Worm (Caenorhabditis elegans) whole organism, late embryonic: ENCODE measurements around the gene best-6.

Experiments
- K02D7.2 ChIP-seq: sonication (generic microtip); optimal IDR thresholded peaks from 2 replicates; lab custom pipeline; 2017; ENCODE audit warnings: mild to moderate bottlenecking, missing genetic modification characterization, missing compliant biosample characterization
- K09A11.1 ChIP-seq: sonication (generic microtip); optimal IDR thresholded peaks from 2 replicates; lab custom pipeline; 2017; ENCODE audit warnings: antibody characterized with exemption, mild to moderate bottlenecking, missing genetic modification characterization, missing compliant biosample characterization; ENCODE audit not compliant: insufficient read depth
- Y22D7AL.16 ChIP-seq: sonication (generic microtip); optimal IDR thresholded peaks from 2 replicates; lab custom pipeline; 2016; ENCODE audit warnings: missing genetic modification characterization, missing compliant biosample characterization
- ahr-1 ChIP-seq: sonication (generic microtip); optimal IDR thresholded peaks from 2 replicates; lab custom pipeline; 2016; ENCODE audit warnings: missing genetic modification characterization, missing compliant biosample characterization
- ceh-18 ChIP-seq: sonication (generic microtip); optimal IDR thresholded peaks from 2 replicates; lab custom pipeline; 2016; ENCODE audit warnings: missing genetic modification characterization, missing compliant biosample characterization
- ceh-19 ChIP-seq: fragments of 200-800 bp; sonication (Bioruptor generic); optimal IDR thresholded peaks from 2 replicates; lab custom pipeline; 2018; ENCODE audit warnings: mild to moderate bottlenecking, missing genetic modification characterization, missing compliant biosample characterization
- ceh-2 ChIP-seq: sonication (generic microtip); optimal IDR thresholded peaks from 2 replicates; lab custom pipeline; 2016; ENCODE audit warnings: missing genotype, missing genetic modification characterization, missing compliant biosample characterization
- ceh-22 ChIP-seq: sonication (generic microtip); optimal IDR thresholded peaks from 2 replicates; lab custom pipeline; 2017; ENCODE audit warnings: missing biosample characterization, missing genetic modification characterization
- ceh-31 ChIP-seq: sonication (generic microtip); optimal IDR thresholded peaks from 2 replicates; lab custom pipeline; 2016; ENCODE audit warnings: missing genetic modification characterization, missing compliant biosample characterization
- ceh-34 ChIP-seq: sonication (generic microtip); optimal IDR thresholded peaks from 2 replicates; lab custom pipeline; 2016; ENCODE audit warnings: mild to moderate bottlenecking, missing genetic modification characterization, missing compliant biosample characterization
- ceh-45 ChIP-seq: fragments of 200-800 bp; sonication (Bioruptor generic); IDR thresholded peaks from 2 replicates; pipeline ENCODE4 v1.3.6; 2022; ENCODE audit warnings: missing genetic modification reagents, missing genetic modification characterization, missing compliant biosample characterization
- dmd-4 ChIP-seq: sonication (generic microtip); optimal IDR thresholded peaks from 2 replicates; lab custom pipeline; 2016; ENCODE audit warnings: borderline replicate concordance, missing genetic modification characterization, missing compliant biosample characterization
- dve-1 ChIP-seq: sonication (generic microtip); optimal IDR thresholded peaks from 2 replicates; lab custom pipeline; 2017; ENCODE audit warnings: antibody characterized with exemption, mild to moderate bottlenecking, missing genetic modification characterization, missing compliant biosample characterization
- ets-4 ChIP-seq: sonication (generic microtip); optimal IDR thresholded peaks from 2 replicates; lab custom pipeline; 2016; ENCODE audit warnings: missing genetic modification characterization, missing compliant biosample characterization
- eyg-1 ChIP-seq: sonication (generic microtip); optimal IDR thresholded peaks from 2 replicates; lab custom pipeline; 2016; ENCODE audit warnings: missing genotype, missing genetic modification characterization, missing compliant biosample characterization
- fax-1 ChIP-seq: sonication (generic microtip); optimal IDR thresholded peaks from 2 replicates; lab custom pipeline; 2016; ENCODE audit warnings: missing genotype, missing genetic modification characterization, missing compliant biosample characterization
- gmeb-2 ChIP-seq: sonication (generic microtip); optimal IDR thresholded peaks from 2 replicates; lab custom pipeline; 2016; ENCODE audit warnings: missing genetic modification characterization, inconsistent platforms, missing compliant biosample characterization
- hlh-13 ChIP-seq: fragments of 200-800 bp; sonication (Bioruptor generic); optimal IDR thresholded peaks from 2 replicates; lab custom pipeline; 2018; ENCODE audit warnings: mild to moderate bottlenecking, missing genetic modification characterization, missing compliant biosample characterization
- hlh-6 ChIP-seq: sonication (generic microtip); optimal IDR thresholded peaks from 2 replicates; lab custom pipeline; 2016; ENCODE audit warnings: missing genotype, missing genetic modification characterization, missing compliant biosample characterization
- lim-6 ChIP-seq: sonication (generic microtip); optimal IDR thresholded peaks from 2 replicates; lab custom pipeline; 2016; ENCODE audit warnings: missing genetic modification characterization, missing compliant biosample characterization
- lin-11 ChIP-seq: fragments of 200-800 bp; sonication (Bioruptor generic); optimal IDR thresholded peaks from 2 replicates; lab custom pipeline; 2018; ENCODE audit warnings: mild to moderate bottlenecking, missing genetic modification characterization, missing compliant biosample characterization
- nfya-1 ChIP-seq: sonication (generic microtip); optimal IDR thresholded peaks from 2 replicates; lab custom pipeline; 2017; ENCODE audit warnings: missing genetic modification characterization, mild to moderate bottlenecking, missing compliant biosample characterization, antibody characterized with exemption, moderate library complexity
- nhr-232 ChIP-seq: sonication (generic microtip); optimal IDR thresholded peaks from 2 replicates; lab custom pipeline; 2016; ENCODE audit warnings: missing genetic modification characterization, missing compliant biosample characterization
- npax-4 ChIP-seq: sonication (generic microtip); optimal IDR thresholded peaks from 2 replicates; lab custom pipeline; 2016; ENCODE audit warnings: missing genetic modification characterization, missing compliant biosample characterization
- pat-9 ChIP-seq: fragments of 200-800 bp; sonication (Bioruptor generic); optimal IDR thresholded peaks from 2 replicates; lab custom pipeline; 2018; ENCODE audit warnings: mild to moderate bottlenecking, missing genetic modification characterization, moderate library complexity, missing compliant biosample characterization
- pax-1 ChIP-seq: fragments of 150-350 bp; optimal IDR thresholded peaks from 2 replicates; lab custom pipeline; 2014; ENCODE audit warnings: missing biosample characterization, missing genetic modification characterization
- pqm-1 ChIP-seq: sonication (generic microtip); optimal IDR thresholded peaks from 2 replicates; lab custom pipeline; 2016; ENCODE audit warnings: missing genetic modification characterization, missing compliant biosample characterization
- pros-1 ChIP-seq: fragments of 150-350 bp; optimal IDR thresholded peaks from 2 replicates; lab custom pipeline; 2014; ENCODE audit warnings: missing biosample characterization, missing genetic modification reagents, missing genetic modification characterization
- ref-2 ChIP-seq: sonication (generic microtip); optimal IDR thresholded peaks from 2 replicates; lab custom pipeline; 2016; ENCODE audit warnings: missing genetic modification characterization, missing compliant biosample characterization
- rnt-1 ChIP-seq: sonication (generic microtip); optimal IDR thresholded peaks from 2 replicates; lab custom pipeline; 2016; ENCODE audit warnings: missing genetic modification characterization, missing compliant biosample characterization
- sdc-2 ChIP-seq: sonication (generic microtip); optimal IDR thresholded peaks from 2 replicates; lab custom pipeline; 2016; ENCODE audit warnings: missing genotype, missing genetic modification characterization, missing compliant biosample characterization
- sox-2 ChIP-seq: fragments of 200-800 bp; sonication (Bioruptor generic); IDR thresholded peaks from 2 replicates; pipeline ENCODE4 v1.3.6; 2022; ENCODE audit warnings: missing genetic modification reagents, missing genetic modification characterization, missing compliant biosample characterization
- sox-4 ChIP-seq: sonication (generic microtip); optimal IDR thresholded peaks from 2 replicates; lab custom pipeline; 2017; ENCODE audit warnings: mild to moderate bottlenecking, missing genetic modification characterization, inconsistent platforms, missing compliant biosample characterization
- syd-9 ChIP-seq: sonication (generic microtip); optimal IDR thresholded peaks from 2 replicates; lab custom pipeline; 2016; ENCODE audit warnings: mild to moderate bottlenecking, missing genetic modification characterization, moderate library complexity, missing compliant biosample characterization
- tbx-2 ChIP-seq: sonication (generic microtip); optimal IDR thresholded peaks from 2 replicates; lab custom pipeline; 2016; ENCODE audit warnings: missing genetic modification characterization, missing compliant biosample characterization
- tbx-7 ChIP-seq: sonication (generic microtip); optimal IDR thresholded peaks from 2 replicates; lab custom pipeline; 2016; ENCODE audit warnings: missing genotype, missing genetic modification characterization, missing compliant biosample characterization
- unc-55 ChIP-seq: sonication (generic microtip); optimal IDR thresholded peaks from 2 replicates; lab custom pipeline; 2017; ENCODE audit warnings: missing biosample characterization, missing genetic modification reagents, missing genetic modification characterization
- unc-86 ChIP-seq: sonication (generic microtip); optimal IDR thresholded peaks from 2 replicates; lab custom pipeline; 2016; ENCODE audit warnings: missing genetic modification characterization, missing compliant biosample characterization
- zip-5 ChIP-seq: sonication (generic microtip); optimal IDR thresholded peaks from 2 replicates; lab custom pipeline; 2016; ENCODE audit warnings: missing genetic modification characterization, missing compliant biosample characterization
- ztf-16 ChIP-seq: sonication (generic microtip); optimal IDR thresholded peaks from 2 replicates; lab custom pipeline; 2017; ENCODE audit warnings: missing genetic modification characterization, missing compliant biosample characterization

The best-6 gene

ce11 chrIV:5008378-5008777 lies 20.5 kb downstream of the best-6 start, which contains the start of gene srm-2:
srm-2 (plus strand) TSS chrIV:5008678.
- no peak for TF ChIP-seq ztf-16 (tag; lab: Kevin White, UChicago)
- TF ChIP-seq ceh-34 (tag; lab: Kevin White, UChicago): no peak
- no peak for TF ChIP-seq nfya-1 (tag; lab: Kevin White, UChicago)
- TF ChIP-seq ceh-31 (tag; lab: Kevin White, UChicago): no peak
- no peak for TF ChIP-seq pqm-1 (tag; lab: Kevin White, UChicago)
- no peak for TF ChIP-seq fax-1
- TF ChIP-seq hlh-6 (tag; lab: Kevin White, UChicago): no peak
- no peak for TF ChIP-seq pat-9 (tag; lab: Kevin White, UChicago)
- no peak for TF ChIP-seq dmd-4
- no peak for TF ChIP-seq ceh-22 (tag; lab: Kevin White, UChicago)
- TF ChIP-seq Y22D7AL.16 (tag; lab: Kevin White, UChicago): no peak
- no peak for TF ChIP-seq tbx-7 (tag; lab: Kevin White, UChicago)
- TF ChIP-seq ceh-45 (GFP tag; lab: Robert Waterston, UW): no peak
- TF ChIP-seq syd-9 (tag; lab: Kevin White, UChicago): no peak

- no peak for TF ChIP-seq ceh-2 (tag; lab: Kevin White, UChicago)
- TF ChIP-seq eyg-1 (tag; lab: Kevin White, UChicago): no peak
- TF ChIP-seq zip-5: no peak
- no peak for TF ChIP-seq unc-55 (GFP tag; lab: Kevin White, UChicago)
- TF ChIP-seq ets-4: no peak
- TF ChIP-seq K09A11.1 (tag; lab: Kevin White, UChicago): no peak
- no peak for TF ChIP-seq ceh-34 (tag; lab: Kevin White, UChicago)
- no peak for TF ChIP-seq sdc-2
- no peak for TF ChIP-seq ahr-1 (tag; lab: Kevin White, UChicago)
- no peak for TF ChIP-seq sox-2 (GFP tag; lab: Robert Waterston, UW)
- TF ChIP-seq rnt-1 (tag; lab: Kevin White, UChicago): no peak
- no peak for TF ChIP-seq ceh-19 (GFP tag; lab: Kevin White, UChicago)
- TF ChIP-seq pat-9 (tag; lab: Kevin White, UChicago): no peak
- no peak for TF ChIP-seq lin-11 (tag; lab: Kevin White, UChicago)
- TF ChIP-seq unc-86 (tag; lab: Kevin White, UChicago): no peak
- no peak for TF ChIP-seq sox-4 (tag; lab: Kevin White, UChicago)
- TF ChIP-seq npax-4 (tag; lab: Kevin White, UChicago): no peak
- no peak for TF ChIP-seq dve-1 (tag; lab: Kevin White, UChicago)
- TF ChIP-seq pax-1 (tag; lab: Kevin White, UChicago): no peak
- TF ChIP-seq hlh-13 (GFP tag; lab: Kevin White, UChicago): no peak
These were observed 23.7 kb downstream of the best-6 start for ce11 chrIV:5005154-5005553.

- TF ChIP-seq nfya-1 (tag; lab: Kevin White, UChicago): no peak
- TF ChIP-seq sox-4 (tag; lab: Kevin White, UChicago): no peak
- TF ChIP-seq nhr-232: no peak
- no peak for TF ChIP-seq lin-11 (tag; lab: Kevin White, UChicago)
- no peak for TF ChIP-seq lim-6
These were observed 26.4 kb downstream of the best-6 start, which contains the start of gene pes-1 for ce11 chrIV:5002448-5002847. pes-1 (plus strand) TSS chrIV:5002748.

ce11 chrIV:4996956-4997355 lies 31.9 kb downstream of the best-6 start:
- peak; percentile 4 for TF ChIP-seq ref-2 (tag; lab: Kevin White, UChicago)
- TF ChIP-seq nhr-232: no peak
- TF ChIP-seq hlh-13 (GFP tag; lab: Kevin White, UChicago): no peak

- no peak for TF ChIP-seq lim-6
- no peak for TF ChIP-seq K02D7.2 (tag; lab: Kevin White, UChicago)
- TF ChIP-seq ref-2 (tag; lab: Kevin White, UChicago): no peak
- no peak for TF ChIP-seq ztf-16 (tag; lab: Kevin White, UChicago)
- no peak for TF ChIP-seq ceh-18 (tag; lab: Kevin White, UChicago)
- no peak for TF ChIP-seq pqm-1 (tag; lab: Kevin White, UChicago)
- TF ChIP-seq ahr-1 (tag; lab: Kevin White, UChicago): no peak
- TF ChIP-seq gmeb-2 (tag; lab: Kevin White, UChicago): no peak
- TF ChIP-seq fax-1: no peak
- TF ChIP-seq pros-1 (tag; lab: Kevin White, UChicago): no peak
- TF ChIP-seq tbx-2 (tag; lab: Kevin White, UChicago): no peak
These were observed 33.0 kb downstream of the best-6 start, which contains the start of gene ssq-2 for ce11 chrIV:4995842-4996241. ssq-2 (plus strand) TSS chrIV:4996142.
